Fruit fly (Drosophila melanogaster) whole organism, embryonic: ENCODE results near the gene CG9044.

ENCODE experiments used
- Abd-B ChIP-seq: fragments of 200-800 bp; sonication (Bioruptor generic); optimal IDR thresholded peaks from 2 replicates; lab custom pipeline; 2018; ENCODE audit warnings: missing biosample characterization, mild to moderate bottlenecking, missing genetic modification characterization, moderate library complexity
- Atf6 ChIP-seq: fragments of 200-800 bp; sonication (Bioruptor generic); IDR thresholded peaks from 2 replicates; pipeline ENCODE4 v1.3.6; 2022; ENCODE audit warnings: missing biosample characterization, missing genetic modification characterization
- Blimp-1 ChIP-seq: fragments of 200-800 bp; sonication (Bioruptor generic); optimal IDR thresholded peaks from 3 replicates; lab custom pipeline; 2018; ENCODE audit warnings: missing biosample characterization, missing genetic modification characterization, mild to moderate bottlenecking, moderate library complexity, missing genetic modification reagents
- CG11247 ChIP-seq: fragments of 200-800 bp; sonication (Bioruptor generic); IDR thresholded peaks from 2 replicates; pipeline ENCODE4 v1.3.6; 2022; ENCODE audit warnings: missing biosample characterization, missing genetic modification characterization
- CG11560 ChIP-seq: fragments of 200-800 bp; sonication (Bioruptor generic); IDR thresholded peaks from 3 replicates; pipeline ENCODE4 v1.3.6; 2022; ENCODE audit warnings: missing biosample characterization, missing genetic modification characterization
- CG13296 ChIP-seq: fragments of 200-800 bp; sonication (Bioruptor generic); optimal IDR thresholded peaks from 3 replicates; lab custom pipeline; 2018; ENCODE audit warnings: missing biosample characterization, mild to moderate bottlenecking, missing genetic modification characterization
- CG13894 ChIP-seq: fragments of 200-800 bp; sonication (Bioruptor generic); optimal IDR thresholded peaks from 3 replicates; lab custom pipeline; 2018; ENCODE audit warnings: missing biosample characterization, mild to moderate bottlenecking, missing genetic modification characterization, moderate library complexity
- CG14710 ChIP-seq: fragments of 200-800 bp; sonication (Bioruptor generic); optimal IDR thresholded peaks from 3 replicates; lab custom pipeline; 2019; ENCODE audit warnings: missing biosample characterization, mild to moderate bottlenecking, missing genetic modification characterization, moderate library complexity
- CG16779 ChIP-seq: fragments of 200-800 bp; sonication (Bioruptor generic); IDR thresholded peaks from 2 replicates; pipeline ENCODE4 v1.3.6; 2022; ENCODE audit warnings: missing biosample characterization, missing genetic modification characterization
- CG18619 ChIP-seq: fragments of 200-800 bp; sonication (Bioruptor generic); optimal IDR thresholded peaks from 3 replicates; lab custom pipeline; 2017; ENCODE audit warnings: missing biosample characterization, mild to moderate bottlenecking, missing genetic modification characterization
- CG2120 ChIP-seq: fragments of 200-800 bp; sonication (Bioruptor generic); optimal IDR thresholded peaks from 3 replicates; lab custom pipeline; 2016; ENCODE audit warnings: missing biosample characterization, missing genetic modification characterization
- CG6272 ChIP-seq: fragments of 200-800 bp; sonication (Bioruptor generic); IDR thresholded peaks from 2 replicates; pipeline ENCODE4 v1.3.6; 2022; ENCODE audit warnings: missing biosample characterization, missing genetic modification characterization
- CG6689 ChIP-seq: fragments of 200-800 bp; sonication (Bioruptor generic); IDR thresholded peaks from 2 replicates; pipeline ENCODE4 v1.3.6; 2022; ENCODE audit warnings: missing biosample characterization, missing genetic modification characterization
- CG6791 ChIP-seq: fragments of 200-800 bp; sonication (Bioruptor generic); IDR thresholded peaks from 3 replicates; pipeline ENCODE4 v1.3.6; 2022; ENCODE audit warnings: missing biosample characterization, missing genetic modification characterization; ENCODE audit not compliant: partially characterized antibody
- CG8765 ChIP-seq: fragments of 200-800 bp; sonication (Bioruptor generic); IDR thresholded peaks from 2 replicates; pipeline ENCODE4 v1.3.6; 2022; ENCODE audit warnings: missing biosample characterization, missing genetic modification characterization
- Doc2 ChIP-seq: fragments of 200-800 bp; sonication (Bioruptor generic); IDR thresholded peaks from 2 replicates; pipeline ENCODE4 v1.3.6; 2022; ENCODE audit warnings: missing biosample characterization, missing genetic modification characterization
- Ets65A ChIP-seq: fragments of 200-800 bp; sonication (Bioruptor generic); peaks from one replicate; lab custom pipeline; 2016; ENCODE audit warnings: missing biosample characterization, missing genetic modification characterization
- HHEX ChIP-seq: fragments of 200-800 bp; sonication (Bioruptor generic); optimal IDR thresholded peaks from 3 replicates; lab custom pipeline; 2017; ENCODE audit warnings: missing biosample characterization, mild to moderate bottlenecking, missing genetic modification characterization, missing genetic modification reagents
- Med ChIP-seq: fragments of 200-800 bp; sonication (Bioruptor generic); peaks from one replicate; lab custom pipeline; 2016; ENCODE audit warnings: missing biosample characterization, missing genetic modification characterization, mild to moderate bottlenecking, inconsistent platforms, moderate library complexity
- Oli ChIP-seq: fragments of 200-800 bp; sonication (Bioruptor generic); optimal IDR thresholded peaks from 2 replicates; lab custom pipeline; 2018; ENCODE audit warnings: missing biosample characterization, mild to moderate bottlenecking, missing genetic modification characterization, moderate library complexity
- Ravus ChIP-seq: fragments of 200-800 bp; sonication (Bioruptor generic); IDR thresholded peaks from 2 replicates; pipeline ENCODE4 v1.3.6; 2022; ENCODE audit warnings: missing biosample characterization, missing genetic modification characterization
- abd-A ChIP-seq: fragments of 200-800 bp; sonication (Bioruptor generic); optimal IDR thresholded peaks from 3 replicates; lab custom pipeline; 2019; ENCODE audit warnings: missing biosample characterization, mild to moderate bottlenecking, missing genetic modification characterization, moderate library complexity
- dmrt11E ChIP-seq: fragments of 200-800 bp; sonication (Bioruptor generic); optimal IDR thresholded peaks from 3 replicates; lab custom pipeline; 2018; ENCODE audit warnings: missing biosample characterization, mild to moderate bottlenecking, missing genetic modification characterization, moderate library complexity
- ftz-f1 ChIP-seq: fragments of 200-800 bp; sonication (Bioruptor generic); optimal IDR thresholded peaks from 2 replicates; lab custom pipeline; 2016; ENCODE audit warnings: missing biosample characterization, missing genetic modification characterization
- hb ChIP-seq: fragments of 200-800 bp; sonication (Bioruptor generic); IDR thresholded peaks from 3 replicates; pipeline ENCODE4 v1.3.6; 2022; ENCODE audit warnings: missing biosample characterization, missing genetic modification characterization; ENCODE audit not compliant: partially characterized antibody
- jigr1 ChIP-seq: fragments of 200-800 bp; sonication (Bioruptor generic); IDR thresholded peaks from 3 replicates; pipeline ENCODE4 v1.3.6; 2022; ENCODE audit warnings: missing biosample characterization, missing genetic modification characterization
- jing ChIP-seq: fragments of 200-800 bp; sonication (Bioruptor generic); optimal IDR thresholded peaks from 2 replicates; lab custom pipeline; 2018; ENCODE audit warnings: missing biosample characterization, mild to moderate bottlenecking, missing genetic modification characterization
- lov ChIP-seq, 2 experiments: fragments of 200-800 bp in 1 of 2; fragments of >200 bp in 1 of 2; sonication (Bioruptor generic) in 1 of 2; IDR thresholded peaks in 1 of 2; optimal IDR thresholded peaks in 1 of 2; 2 replicates in 1 of 2; 3 replicates in 1 of 2; pipeline versions ENCODE4 v1.3.6 to Lab custom; 2017 to 2022; ENCODE audit warnings: missing biosample characterization in 1 of 2, missing genetic modification characterization in 1 of 2
- schlank ChIP-seq: fragments of 200-800 bp; sonication (Bioruptor generic); optimal IDR thresholded peaks from 2 replicates; lab custom pipeline; 2018; ENCODE audit warnings: missing biosample characterization, mild to moderate bottlenecking, missing genetic modification characterization
- sens ChIP-seq: fragments of 200-800 bp; sonication (Bioruptor generic); peaks from one replicate; lab custom pipeline; 2016; ENCODE audit warnings: missing biosample characterization, missing genetic modification characterization
- sisA ChIP-seq: fragments of 200-800 bp; sonication (Bioruptor generic); IDR thresholded peaks from 2 replicates; pipeline ENCODE4 v1.3.6; 2022; ENCODE audit warnings: missing biosample characterization, missing genetic modification characterization
- so ChIP-seq: fragments of 200-800 bp; sonication (Bioruptor generic); IDR thresholded peaks from 3 replicates; pipeline ENCODE4 v1.3.6; 2022; ENCODE audit warnings: missing biosample characterization, missing genetic modification characterization
- tap ChIP-seq: fragments of 200-800 bp; optimal IDR thresholded peaks from 3 replicates; lab custom pipeline; 2019; ENCODE audit warnings: missing biosample characterization, mild to moderate bottlenecking, missing genetic modification characterization, moderate library complexity
- vfl ChIP-seq: fragments of 200-800 bp; sonication (Bioruptor generic); optimal IDR thresholded peaks from 2 replicates; lab custom pipeline; 2016; ENCODE audit warnings: missing biosample characterization, missing genetic modification characterization
- zen2 ChIP-seq: fragments of 200-800 bp; sonication (Bioruptor generic); IDR thresholded peaks from 3 replicates; pipeline ENCODE4 v1.3.6; 2022; ENCODE audit warnings: missing biosample characterization, missing genetic modification characterization; ENCODE audit not compliant: partially characterized antibody

The CG9044 gene

dm6 chr2L:5961169-5961918 lies 12.1 kb downstream of the CG9044 start (continued):
- TF ChIP-seq Blimp-1 (GFP tag; lab: Kevin White, UChicago), result peak; percentile 87
- TF ChIP-seq sisA (GFP tag; lab: Robert Waterston, UW), result 0 out of 2 replicates have a peak, but pooled peaks have one; percentile 7
- TF ChIP-seq CG6272 (GFP tag; lab: Robert Waterston, UW), result no peak
- TF ChIP-seq abd-A, result no peak
- peak; percentile 13 for TF ChIP-seq Med
- TF ChIP-seq tap (tag; lab: Kevin White, UChicago), result no peak
- no peak for TF ChIP-seq HHEX (GFP tag; lab: Kevin White, UChicago)
- no peak for TF ChIP-seq ftz-f1
- TF ChIP-seq CG8765, result no peak

- TF ChIP-seq schlank (tag; lab: Kevin White, UChicago) (no peak), Med (peak; percentile 13), CG2120 (GFP tag; lab: Kevin White, UChicago) (no peak), CG11247 (GFP tag; lab: Robert Waterston, UW) (no peak), Ets65A (GFP tag; lab: Kevin White, UChicago) (peak; percentile 93), Abd-B (GFP tag; lab: Kevin White, UChicago) (no peak), hb (GFP tag; lab: Robert Waterston, UW) (no peak), vfl (GFP tag; lab: Kevin White, UChicago) (no peak), ftz-f1 (no peak), dmrt11E (tag; lab: Kevin White, UChicago) (no peak), Ravus (GFP tag; lab: Robert Waterston, UW) (no peak), CG11560 (no peak), CG6689 (GFP tag; lab: Robert Waterston, UW) (no peak), lov (optimal IDR thresholded peaks at IDR 0.05; lab: Kevin White, UChicago) (no peak), lov (GFP tag; IDR thresholded peaks at IDR 0.05; lab: Robert Waterston, UW) (peak; percentile 21; the same call in 1 of the 3 replicates), CG14710 (no peak), Atf6 (no peak), CG16779 (GFP tag; lab: Robert Waterston, UW) (no peak)
- TF ChIP-seq, all 482 proteins: peak for 3
Observed at dm6 chr2L:5963251-5963650, 14.0 kb downstream of the CG9044 start.

dm6 chr2L:5964211-5964610 lies 15.0 kb downstream of the CG9044 start:
- TF ChIP-seq Med (no peak), CG6791 (GFP tag; lab: Robert Waterston, UW) (no peak), Abd-B (GFP tag; lab: Kevin White, UChicago) (no peak), jing (GFP tag; lab: Kevin White, UChicago) (no peak), zen2 (no peak), CG13894 (tag; lab: Kevin White, UChicago) (no peak), sens (GFP tag; lab: Kevin White, UChicago) (no peak), so (GFP tag; lab: Robert Waterston, UW) (no peak)

dm6 chr2L:5964851-5965250 lies 15.6 kb downstream of the CG9044 start, which contains the start of gene psd:
Gene psd (minus strand): TSS chr2L:5964951.
- no peak for TF ChIP-seq lov (optimal IDR thresholded peaks at IDR 0.05; lab: Kevin White, UChicago)
- TF ChIP-seq lov (GFP tag; IDR thresholded peaks at IDR 0.05; lab: Robert Waterston, UW), result 0 out of 3 replicates have a peak, but pooled peaks have one; percentile 26
- TF ChIP-seq CG13296 (GFP tag; lab: Kevin White, UChicago), result no peak
- no peak for TF ChIP-seq Oli
- no peak for TF ChIP-seq Doc2 (GFP tag; lab: Robert Waterston, UW)
- TF ChIP-seq CG18619, result no peak
- no peak for TF ChIP-seq jigr1 (GFP tag; lab: Robert Waterston, UW)
